Fruit fly (Drosophila melanogaster) whole organism, adult: Measurements from ENCODE around the gene Ten-a.

Experiments
- CG11617 ChIP-seq: fragments of 200-800 bp; sonication (Bioruptor generic); optimal IDR thresholded peaks from 2 replicates; lab custom pipeline; 2017; ENCODE audit warnings: mild to moderate bottlenecking, missing biosample characterization, missing genetic modification reagents, missing genetic modification characterization
- CG12768 ChIP-seq: fragments of 200-800 bp; sonication (Bioruptor generic); optimal IDR thresholded peaks from 2 replicates; lab custom pipeline; 2017; ENCODE audit warnings: missing biosample characterization, missing genetic modification characterization, mild to moderate bottlenecking, moderate library complexity, missing genetic modification reagents
- CG14711 ChIP-seq: fragments of 200-800 bp; sonication (Bioruptor generic); optimal IDR thresholded peaks from 2 replicates; lab custom pipeline; 2018; ENCODE audit warnings: missing biosample characterization, mild to moderate bottlenecking, missing genetic modification characterization, moderate library complexity
- CG1620 ChIP-seq: fragments of 200-800 bp; sonication (Bioruptor generic); optimal IDR thresholded peaks from 2 replicates; lab custom pipeline; 2016; ENCODE audit warnings: missing biosample characterization, missing genetic modification characterization
- CG33017 ChIP-seq: fragments of 200-800 bp; sonication (Bioruptor generic); optimal IDR thresholded peaks from 2 replicates; lab custom pipeline; 2018; ENCODE audit warnings: missing biosample characterization, mild to moderate bottlenecking, missing genetic modification characterization, moderate library complexity
- CG5204 ChIP-seq: fragments of 200-800 bp; sonication (Bioruptor generic); optimal IDR thresholded peaks from 2 replicates; lab custom pipeline; 2016; ENCODE audit warnings: missing biosample characterization, missing genetic modification characterization
- CG7045 ChIP-seq: fragments of 200-800 bp; sonication (Bioruptor generic); optimal IDR thresholded peaks from 2 replicates; lab custom pipeline; 2017; ENCODE audit warnings: missing biosample characterization, mild to moderate bottlenecking, missing genetic modification characterization
- CG7101 ChIP-seq: fragments of 200-800 bp; sonication (Bioruptor generic); optimal IDR thresholded peaks from 2 replicates; lab custom pipeline; 2018; ENCODE audit warnings: missing biosample characterization, mild to moderate bottlenecking, missing genetic modification characterization, moderate library complexity
- Clk ChIP-seq: fragments of 200-800 bp; sonication (Bioruptor generic); optimal IDR thresholded peaks from 2 replicates; lab custom pipeline; 2017; ENCODE audit warnings: missing biosample characterization, missing genetic modification characterization
- Crg-1 ChIP-seq: fragments of 200-800 bp; sonication (Bioruptor generic); optimal IDR thresholded peaks from 2 replicates; lab custom pipeline; 2016; ENCODE audit warnings: missing biosample characterization, missing genetic modification characterization
- Hr96 ChIP-seq: fragments of 200-800 bp; sonication (Bioruptor generic); optimal IDR thresholded peaks from 2 replicates; lab custom pipeline; 2016; ENCODE audit warnings: missing biosample characterization, missing genetic modification characterization
- Mnt ChIP-seq: fragments of 200-800 bp; sonication (Bioruptor generic); optimal IDR thresholded peaks from 2 replicates; lab custom pipeline; 2016; ENCODE audit warnings: missing biosample characterization, mild to moderate bottlenecking, missing genetic modification characterization
- bab1 ChIP-seq: fragments of 200-800 bp; sonication (Bioruptor generic); optimal IDR thresholded peaks from 3 replicates; lab custom pipeline; 2019; ENCODE audit warnings: missing biosample characterization, mild to moderate bottlenecking, missing genetic modification characterization, moderate library complexity
- cic ChIP-seq: fragments of 200-800 bp; sonication (Bioruptor generic); optimal IDR thresholded peaks from 2 replicates; lab custom pipeline; 2017; ENCODE audit warnings: missing biosample characterization, mild to moderate bottlenecking, missing genetic modification characterization, moderate library complexity
- cnc ChIP-seq, 2 experiments: fragments of >200 bp; optimal IDR thresholded peaks; 2 replicates each; lab custom pipeline; 2017
- kay ChIP-seq: fragments of 200-800 bp; sonication (Bioruptor generic); peaks from one replicate; lab custom pipeline; 2016; ENCODE audit warnings: missing biosample characterization, missing genetic modification characterization, borderline replicate concordance
- ovo ChIP-seq: fragments of 200-800 bp; sonication (Bioruptor generic); optimal IDR thresholded peaks from 2 replicates; lab custom pipeline; 2016; ENCODE audit warnings: missing biosample characterization, missing genetic modification characterization
- pad ChIP-seq: fragments of 200-800 bp; sonication (Bioruptor generic); optimal IDR thresholded peaks from 3 replicates; lab custom pipeline; 2017; ENCODE audit warnings: missing biosample characterization, missing genetic modification characterization, mild to moderate bottlenecking, moderate library complexity, missing genetic modification reagents
- tj ChIP-seq: fragments of 200-800 bp; sonication (Bioruptor generic); optimal IDR thresholded peaks from 3 replicates; lab custom pipeline; 2017; ENCODE audit warnings: missing biosample characterization, mild to moderate bottlenecking, missing genetic modification characterization, moderate library complexity
- toe ChIP-seq: fragments of 200-800 bp; sonication (Bioruptor generic); optimal IDR thresholded peaks from 2 replicates; lab custom pipeline; 2016; ENCODE audit warnings: missing biosample characterization, missing genetic modification characterization

Gene Ten-a

dm6 chrX:12043398-12043797 is at the start of gene Ten-a:
Gene Ten-a, plus strand, starts transcription at chrX:12043698.
- TF ChIP-seq CG11617 (GFP tag; lab: Kevin White, UChicago) (no peak), CG7045 (no peak), CG14711 (tag; lab: Kevin White, UChicago) (no peak), Clk (no peak), pad (GFP tag; lab: Kevin White, UChicago) (no peak), cic (GFP tag; lab: Kevin White, UChicago) (no peak), CG12768 (no peak), toe (GFP tag; lab: Kevin White, UChicago) (no peak), kay (GFP tag; lab: Kevin White, UChicago) (no peak), ovo (GFP tag; lab: Kevin White, UChicago) (no peak), Crg-1 (GFP tag; lab: Kevin White, UChicago) (no peak), CG5204 (GFP tag; lab: Kevin White, UChicago) (no peak), bab1 (GFP tag; lab: Kevin White, UChicago) (no peak)

DNA sequence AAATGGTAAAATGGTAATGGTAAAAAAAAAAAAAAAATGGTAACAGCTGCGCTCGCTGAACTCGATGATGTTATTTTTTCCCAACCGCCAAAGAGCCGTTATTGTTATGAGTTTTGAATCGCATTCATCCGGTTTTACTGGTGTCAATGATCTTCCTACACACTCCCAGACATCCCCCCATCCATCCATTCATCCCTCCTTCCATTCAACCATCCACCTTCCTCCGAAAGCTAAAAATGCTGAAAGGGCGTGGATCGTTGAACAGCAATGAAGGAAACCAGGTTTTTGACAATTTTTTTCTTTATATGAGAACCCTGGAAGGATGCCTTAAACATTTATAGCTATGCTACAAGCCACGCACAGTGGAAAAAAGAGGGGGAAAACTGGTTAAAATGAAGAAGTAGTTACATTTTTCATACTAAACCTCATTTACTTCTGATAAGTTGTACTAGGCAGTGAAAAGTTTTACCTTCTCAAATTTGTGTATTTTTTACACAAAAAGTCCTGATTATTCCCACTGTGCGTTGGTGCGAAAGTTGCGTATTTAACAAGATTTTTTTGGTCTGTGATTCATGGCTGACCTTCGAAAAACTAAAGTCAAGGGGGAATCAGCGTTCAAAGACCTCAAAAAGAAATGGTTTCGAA is 43.4 kb upstream of the Ten-a start:
- no peak for TF ChIP-seq Mnt (GFP tag; lab: Kevin White, UChicago)

DNA sequence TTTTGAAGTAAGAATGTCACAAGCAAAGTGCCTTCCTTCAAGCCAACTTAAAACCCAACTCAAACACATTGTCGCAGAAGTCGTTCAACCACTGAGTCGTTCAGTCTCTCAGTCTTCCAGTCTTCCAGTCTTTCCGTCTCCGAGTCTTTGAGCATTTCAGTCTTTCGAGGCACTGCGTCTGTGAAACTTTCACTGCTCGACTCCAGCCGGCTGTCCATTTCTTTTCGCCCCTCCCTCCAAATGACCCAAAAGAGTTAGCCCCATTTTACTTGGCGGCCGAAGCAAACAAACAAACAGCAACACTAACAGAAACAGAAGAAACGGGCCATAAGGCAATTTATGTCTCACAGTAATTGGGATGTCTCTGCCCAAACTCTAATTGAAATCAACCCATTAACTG is 42.5 kb upstream of the Ten-a start:
- TF ChIP-seq cnc (optimal IDR thresholded peaks at IDR 0.05; lab: Kevin White, UChicago) (no peak), CG5204 (GFP tag; lab: Kevin White, UChicago) (no peak), tj (GFP tag; lab: Kevin White, UChicago) (no peak), CG1620 (no peak), toe (GFP tag; lab: Kevin White, UChicago) (no peak), CG12768 (no peak), kay (GFP tag; lab: Kevin White, UChicago) (no peak), CG7045 (no peak), CG14711 (tag; lab: Kevin White, UChicago) (no peak), Mnt (GFP tag; lab: Kevin White, UChicago) (no peak), cic (GFP tag; lab: Kevin White, UChicago) (no peak), Hr96 (GFP tag; lab: Kevin White, UChicago) (no peak), ovo (GFP tag; lab: Kevin White, UChicago) (no peak), bab1 (GFP tag; lab: Kevin White, UChicago) (no peak), pad (GFP tag; lab: Kevin White, UChicago) (no peak), CG33017 (no peak), Crg-1 (GFP tag; lab: Kevin White, UChicago) (no peak), CG11617 (GFP tag; lab: Kevin White, UChicago) (no peak), Clk (no peak)

DNA sequence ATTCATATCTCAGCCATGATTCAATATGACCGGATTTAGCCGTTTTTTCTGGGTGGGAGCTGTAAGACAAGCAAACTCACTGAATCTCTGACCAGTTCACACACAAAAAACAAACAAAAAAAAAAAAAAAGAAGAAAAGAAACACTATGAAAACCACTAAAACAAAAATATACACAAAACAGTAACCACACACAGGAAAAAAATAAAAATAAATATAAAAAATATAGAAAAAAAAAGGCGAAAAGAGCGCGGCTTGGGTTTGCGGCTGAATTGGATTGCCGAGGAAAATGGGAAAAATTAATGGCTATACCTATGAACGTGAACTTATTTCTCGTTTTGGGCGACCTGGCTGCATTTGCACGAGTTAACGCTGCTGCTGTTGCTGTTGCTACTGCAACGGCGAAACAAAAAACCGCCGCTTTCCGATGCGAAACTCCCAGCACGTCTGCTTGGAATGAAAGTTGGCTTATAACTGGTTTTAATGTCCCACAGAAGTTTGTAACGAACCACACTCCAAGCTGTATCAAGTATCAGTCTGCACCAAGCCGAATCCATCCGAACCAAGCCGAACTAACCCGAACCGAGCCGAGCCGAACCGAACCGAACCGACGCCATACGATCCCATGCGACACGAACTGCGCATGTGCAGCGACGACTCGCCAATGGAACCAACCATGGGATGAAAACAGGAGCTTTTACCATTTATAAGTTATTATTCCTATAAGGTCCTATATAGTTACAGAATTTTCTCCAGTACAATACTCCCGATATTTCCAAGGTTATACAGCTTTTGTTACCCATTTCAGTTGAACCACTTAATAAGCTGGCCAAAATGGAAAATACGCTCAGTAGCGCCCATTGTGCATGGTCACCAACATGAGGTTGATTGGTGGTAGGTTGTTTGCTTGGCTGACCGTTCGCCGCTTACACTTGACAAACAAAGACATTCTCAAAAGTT is 39.8 kb upstream of the Ten-a start, which contains the start of gene fw:
fw (minus strand) TSS at position 478 of the 958 bp plus-strand sequence.
- TF ChIP-seq CG11617 (GFP tag; lab: Kevin White, UChicago): no peak
- TF ChIP-seq cic (GFP tag; lab: Kevin White, UChicago): no peak
- TF ChIP-seq CG14711 (tag; lab: Kevin White, UChicago): no peak
- TF ChIP-seq CG7045: no peak
- no peak for TF ChIP-seq tj (GFP tag; lab: Kevin White, UChicago)
- TF ChIP-seq CG1620: no peak
- TF ChIP-seq cnc (optimal IDR thresholded peaks at IDR 0.05; lab: Kevin White, UChicago): no peak
- no peak for TF ChIP-seq CG12768
- no peak for TF ChIP-seq Hr96 (GFP tag; lab: Kevin White, UChicago)
- no peak for TF ChIP-seq ovo (GFP tag; lab: Kevin White, UChicago)
- no peak for TF ChIP-seq CG5204 (GFP tag; lab: Kevin White, UChicago)
- no peak for TF ChIP-seq CG7101 (tag; lab: Kevin White, UChicago)
- TF ChIP-seq Mnt (GFP tag; lab: Kevin White, UChicago): no peak
- no peak for TF ChIP-seq CG33017
- no peak for TF ChIP-seq Clk
- TF ChIP-seq toe (GFP tag; lab: Kevin White, UChicago): no peak
- no peak for TF ChIP-seq Crg-1 (GFP tag; lab: Kevin White, UChicago)
- no peak for TF ChIP-seq kay (GFP tag; lab: Kevin White, UChicago)
- TF ChIP-seq bab1 (GFP tag; lab: Kevin White, UChicago): no peak

DNA sequence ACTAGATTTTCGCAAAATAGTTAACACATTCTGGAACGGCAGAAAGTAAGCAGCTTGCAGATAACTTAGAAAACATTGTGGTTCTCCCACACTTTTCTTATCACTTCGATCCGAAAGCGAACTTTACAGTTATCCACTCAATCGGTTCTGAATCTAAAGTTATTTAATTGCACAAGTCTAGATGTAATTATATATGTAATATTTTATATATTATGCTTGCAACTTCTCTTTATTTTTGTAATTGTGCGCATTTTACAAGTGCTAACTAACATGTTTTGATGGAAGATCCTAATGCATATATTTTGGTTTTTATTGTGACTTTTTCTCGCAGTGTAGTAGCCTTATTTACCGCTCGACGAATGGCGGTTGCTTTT is 39.1 kb upstream of the Ten-a start:
- TF ChIP-seq CG14711 (tag; lab: Kevin White, UChicago) (no peak), kay (GFP tag; lab: Kevin White, UChicago) (no peak), pad (GFP tag; lab: Kevin White, UChicago) (no peak), CG33017 (no peak), CG1620 (no peak), cic (GFP tag; lab: Kevin White, UChicago) (no peak), CG7045 (no peak), toe (GFP tag; lab: Kevin White, UChicago) (no peak)
